Fruit fly (Drosophila melanogaster) whole organism, pupa: ENCODE results near the gene CG4210.

Experiments used
- CG10348 ChIP-seq: fragments of 200-800 bp; sonication (Bioruptor generic); IDR thresholded peaks from 2 replicates; pipeline ENCODE4 v1.3.6; 2022; ENCODE audit warnings: missing biosample characterization, missing genetic modification characterization
- CG12605 ChIP-seq: fragments of 200-800 bp; sonication (Bioruptor generic); IDR thresholded peaks from 2 replicates; pipeline ENCODE4 v1.3.6; 2022; ENCODE audit warnings: missing biosample characterization, missing genetic modification characterization
- CG13204 ChIP-seq: fragments of 200-800 bp; sonication (Bioruptor generic); optimal IDR thresholded peaks from 2 replicates; lab custom pipeline; 2018; ENCODE audit warnings: missing biosample characterization, mild to moderate bottlenecking, missing genetic modification characterization, moderate library complexity
- CG14655 ChIP-seq: fragments of 200-800 bp; sonication (Bioruptor generic); optimal IDR thresholded peaks from 3 replicates; lab custom pipeline; 2017; ENCODE audit warnings: mild to moderate bottlenecking, missing biosample characterization, missing genetic modification reagents, missing genetic modification characterization
- CG15710 ChIP-seq: fragments of 200-800 bp; sonication (Bioruptor generic); optimal IDR thresholded peaks from 2 replicates; lab custom pipeline; 2018; ENCODE audit warnings: missing biosample characterization, mild to moderate bottlenecking, missing genetic modification characterization, moderate library complexity
- CG17806 ChIP-seq: fragments of 200-800 bp; sonication (Bioruptor generic); optimal IDR thresholded peaks from 2 replicates; lab custom pipeline; 2018; ENCODE audit warnings: missing biosample characterization, mild to moderate bottlenecking, missing genetic modification characterization, moderate library complexity
- CG32121 ChIP-seq: fragments of 200-800 bp; sonication (Bioruptor generic); IDR thresholded peaks from 2 replicates; pipeline ENCODE4 v1.3.6; 2022; ENCODE audit warnings: missing biosample characterization, missing genetic modification characterization
- CG34367 ChIP-seq: fragments of 200-800 bp; sonication (Bioruptor generic); optimal IDR thresholded peaks from 2 replicates; lab custom pipeline; 2018; ENCODE audit warnings: missing biosample characterization, mild to moderate bottlenecking, missing genetic modification characterization
- CG4496 ChIP-seq: fragments of 200-800 bp; sonication (Bioruptor generic); IDR thresholded peaks from 3 replicates; pipeline ENCODE4 v1.3.6; 2022; ENCODE audit warnings: missing biosample characterization, missing genetic modification characterization
- CG8159 ChIP-seq: fragments of 200-800 bp; sonication (Bioruptor generic); optimal IDR thresholded peaks from 3 replicates; lab custom pipeline; 2018; ENCODE audit warnings: missing biosample characterization, mild to moderate bottlenecking, missing genetic modification characterization, moderate library complexity
- CG8301 ChIP-seq: fragments of 200-800 bp; sonication (Bioruptor generic); optimal IDR thresholded peaks from 2 replicates; lab custom pipeline; 2018; ENCODE audit warnings: missing biosample characterization, mild to moderate bottlenecking, missing genetic modification characterization
- CG9948 ChIP-seq: fragments of 200-800 bp; sonication (Bioruptor generic); optimal IDR thresholded peaks from 2 replicates; lab custom pipeline; 2018; ENCODE audit warnings: missing biosample characterization, mild to moderate bottlenecking, missing genetic modification characterization, moderate library complexity
- D1 ChIP-seq: fragments of 200-800 bp; sonication (Bioruptor generic); optimal IDR thresholded peaks from 2 replicates; lab custom pipeline; 2018; ENCODE audit warnings: missing biosample characterization, mild to moderate bottlenecking, missing genetic modification characterization, moderate library complexity
- EcR ChIP-seq: fragments of 200-800 bp; sonication (Bioruptor generic); optimal IDR thresholded peaks from 3 replicates; lab custom pipeline; 2019; ENCODE audit warnings: missing biosample characterization, missing genetic modification characterization, mild to moderate bottlenecking, moderate library complexity, missing genetic modification reagents
- Ets98B ChIP-seq: fragments of 200-800 bp; sonication (Bioruptor generic); IDR thresholded peaks from 2 replicates; pipeline ENCODE4 v1.3.6; 2022; ENCODE audit warnings: missing biosample characterization, missing genetic modification characterization
- Pif1A ChIP-seq: fragments of 200-800 bp; sonication (Bioruptor generic); optimal IDR thresholded peaks from 3 replicates; lab custom pipeline; 2016; ENCODE audit warnings: missing biosample characterization, missing genetic modification characterization
- Pif1B ChIP-seq: fragments of 200-800 bp; sonication (Bioruptor generic); optimal IDR thresholded peaks from 3 replicates; lab custom pipeline; 2016; ENCODE audit warnings: missing biosample characterization, missing genetic modification characterization
- Snoo ChIP-seq: fragments of 200-800 bp; sonication (Bioruptor generic); optimal IDR thresholded peaks from 3 replicates; lab custom pipeline; 2017; ENCODE audit warnings: missing biosample characterization, mild to moderate bottlenecking, missing genetic modification characterization, inconsistent platforms
- fd96Ca ChIP-seq: fragments of 200-800 bp; sonication (Bioruptor generic); IDR thresholded peaks from 3 replicates; pipeline ENCODE4 v1.3.6; 2022; ENCODE audit warnings: missing biosample characterization, missing genetic modification characterization
- gl ChIP-seq: fragments of 200-800 bp; sonication (Bioruptor generic); optimal IDR thresholded peaks from 2 replicates; lab custom pipeline; 2018; ENCODE audit warnings: missing biosample characterization, mild to moderate bottlenecking, missing genetic modification characterization
- rn ChIP-seq: fragments of 200-800 bp; sonication (Bioruptor generic); IDR thresholded peaks from 2 replicates; pipeline ENCODE4 v1.3.6; 2022; ENCODE audit warnings: missing biosample characterization, missing genetic modification characterization

The CG4210 gene

dm6 chr3R:15213362-15213989, at the start of gene CG4210, which contains the start of gene CG6654:
Gene CG4210, plus strand, starts transcription at chr3R:15213974.
Gene CG6654, minus strand, starts transcription at chr3R:15213658.
- TF ChIP-seq gl (tag; lab: Kevin White, UChicago), result no peak
- no peak for TF ChIP-seq CG12605 (GFP tag; lab: Robert Waterston, UW)
- TF ChIP-seq CG32121, result no peak
- TF ChIP-seq CG9948 (tag; lab: Kevin White, UChicago), result no peak
- no peak for TF ChIP-seq CG34367 (tag; lab: Kevin White, UChicago)
- TF ChIP-seq Ets98B, result no peak
- no peak for TF ChIP-seq CG14655 (GFP tag; lab: Kevin White, UChicago)
- no peak for TF ChIP-seq CG10348
- no peak for TF ChIP-seq CG4496 (GFP tag; lab: Robert Waterston, UW)
- no peak for TF ChIP-seq Snoo (tag; lab: Kevin White, UChicago)
- no peak for TF ChIP-seq CG13204 (GFP tag; lab: Kevin White, UChicago)
- no peak for TF ChIP-seq EcR (GFP tag; lab: Kevin White, UChicago)
- no peak for TF ChIP-seq fd96Ca (GFP tag; lab: Robert Waterston, UW)
- TF ChIP-seq rn (GFP tag; lab: Robert Waterston, UW), result no peak
- TF ChIP-seq D1 (tag; lab: Kevin White, UChicago), result no peak
- no peak for TF ChIP-seq Pif1B (GFP tag; lab: Kevin White, UChicago)
- no peak for TF ChIP-seq CG15710 (tag; lab: Kevin White, UChicago)

- TF ChIP-seq CG10348 (no peak), CG32121 (0 out of 2 replicates have a peak, but pooled peaks have one; percentile 28)
Observed at dm6 chr3R:15177230-15177629, 36.5 kb upstream of the CG4210 start.

dm6 chr3R:15181467-15181866, 32.3 kb upstream of the CG4210 start, which contains the start of gene Mf:
Gene Mf, minus strand, starts transcription at chr3R:15181510.
- TF ChIP-seq CG15710 (tag; lab: Kevin White, UChicago) (no peak), CG34367 (tag; lab: Kevin White, UChicago) (no peak)

- TF ChIP-seq CG10348, result no peak
- TF ChIP-seq CG15710 (tag; lab: Kevin White, UChicago), result peak; percentile 43
- no peak for TF ChIP-seq rn (GFP tag; lab: Robert Waterston, UW)
- peak; percentile 50 for TF ChIP-seq CG17806
- TF ChIP-seq CG32121, result peak; percentile 44; the same call in 1 of the 2 replicates
- no peak for TF ChIP-seq CG14655 (GFP tag; lab: Kevin White, UChicago)
- TF ChIP-seq D1 (tag; lab: Kevin White, UChicago), result no peak
- no peak; the same call in none of the 2 replicates for TF ChIP-seq Ets98B
- no peak for TF ChIP-seq Snoo (tag; lab: Kevin White, UChicago)
- TF ChIP-seq fd96Ca (GFP tag; lab: Robert Waterston, UW), result 0 out of 3 replicates have a peak, but pooled peaks have one; percentile 40
- TF ChIP-seq Pif1A (GFP tag; lab: Kevin White, UChicago), result peak; percentile 10
- TF ChIP-seq gl (tag; lab: Kevin White, UChicago), result no peak
- no peak for TF ChIP-seq CG13204 (GFP tag; lab: Kevin White, UChicago)
- peak; percentile 69 for TF ChIP-seq CG4496 (GFP tag; lab: Robert Waterston, UW)
- peak; percentile 30 for TF ChIP-seq CG34367 (tag; lab: Kevin White, UChicago)
- TF ChIP-seq CG9948 (tag; lab: Kevin White, UChicago), result no peak
- peak; percentile 29 for TF ChIP-seq CG8301 (tag; lab: Kevin White, UChicago)
- TF ChIP-seq CG12605 (GFP tag; lab: Robert Waterston, UW), result 0 out of 2 replicates have a peak, but pooled peaks have one; percentile 23
- peak; percentile 58 for TF ChIP-seq CG8159 (tag; lab: Kevin White, UChicago)
- no peak for TF ChIP-seq EcR (GFP tag; lab: Kevin White, UChicago)
- TF ChIP-seq Pif1B (GFP tag; lab: Kevin White, UChicago), result no peak
Observed at dm6 chr3R:15196134-15197034, 17.4 kb upstream of the CG4210 start, which contains the start of the genes Kpc1 and CG42542. Gene Kpc1, minus strand, starts transcription at chr3R:15196210. Gene CG42542, plus strand, starts transcription at chr3R:15196598.

dm6 chr3R:15197373-15197772, 16.4 kb upstream of the CG4210 start:
- TF ChIP-seq CG34367 (tag; lab: Kevin White, UChicago), result no peak
- peak; percentile 6 for TF ChIP-seq gl (tag; lab: Kevin White, UChicago)
